Worm (Caenorhabditis elegans): ENCODE results near the gene F22B8.3.

The F22B8.3 gene

DNA sequence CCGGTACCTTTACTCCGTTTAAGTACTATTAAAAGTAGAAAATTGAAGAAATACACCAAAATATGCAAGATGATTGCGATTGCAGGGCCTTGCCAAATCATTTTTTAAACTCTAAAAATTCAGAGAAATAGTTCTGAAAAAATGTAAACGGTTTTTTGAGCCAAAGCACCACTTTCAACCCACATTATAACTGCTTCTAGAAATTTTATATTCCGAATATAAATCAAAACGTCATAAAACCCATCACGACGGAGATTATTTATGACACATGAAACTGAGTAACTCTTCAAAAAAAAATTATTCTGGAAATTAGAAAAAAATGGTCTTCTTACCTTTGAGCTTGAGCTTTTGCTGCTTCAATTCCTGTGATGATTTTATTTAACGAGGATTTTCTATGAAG is 23.5 kb downstream of the F22B8.3 start, which contains the start of gene srxa-16:
TSS of gene srxa-16 (minus strand) at position 101 of the 400 bp plus-strand sequence.
- TF ChIP-seq efl-3 (GFP tag; optimal IDR thresholded peaks at IDR 0.05) (no peak), blmp-1 (tag; optimal IDR thresholded peaks at IDR 0.05) (no peak), nhr-237 (tag; optimal IDR thresholded peaks at IDR 0.05) (no peak), nhr-20 (tag; optimal IDR thresholded peaks at IDR 0.05) (no peak), nhr-84 (tag; optimal IDR thresholded peaks at IDR 0.05) (no peak), unc-62 (GFP tag; optimal IDR thresholded peaks at IDR 0.05) (no peak), nhr-90 (tag; optimal IDR thresholded peaks at IDR 0.05; ENCODE audit: poor library complexity) (no peak), aly-2 (tag; optimal IDR thresholded peaks at IDR 0.05) (no peak), hlh-17 (GFP tag; optimal IDR thresholded peaks at IDR 0.05; ENCODE audit: borderline replicate concordance) (no peak), C34B4.2 (tag; optimal IDR thresholded peaks at IDR 0.05) (no peak), vab-15 (tag; optimal IDR thresholded peaks at IDR 0.05) (no peak), xbp-1 (tag; optimal IDR thresholded peaks at IDR 0.05) (no peak), lir-3 (tag; optimal IDR thresholded peaks at IDR 0.05; ENCODE audit: poor library complexity) (no peak), mdl-1 (tag; optimal IDR thresholded peaks at IDR 0.05) (no peak), alr-1 (tag; optimal IDR thresholded peaks at IDR 0.05; ENCODE audit: borderline replicate concordance) (no peak), mep-1 (tag; optimal IDR thresholded peaks at IDR 0.05) (no peak), ets-5 (GFP tag; IDR thresholded peaks at IDR 0.05) (no peak), ces-1 (GFP tag; optimal IDR thresholded peaks at IDR 0.05) (no peak), lin-15B (tag; optimal IDR thresholded peaks at IDR 0.05) (no peak)

DNA sequence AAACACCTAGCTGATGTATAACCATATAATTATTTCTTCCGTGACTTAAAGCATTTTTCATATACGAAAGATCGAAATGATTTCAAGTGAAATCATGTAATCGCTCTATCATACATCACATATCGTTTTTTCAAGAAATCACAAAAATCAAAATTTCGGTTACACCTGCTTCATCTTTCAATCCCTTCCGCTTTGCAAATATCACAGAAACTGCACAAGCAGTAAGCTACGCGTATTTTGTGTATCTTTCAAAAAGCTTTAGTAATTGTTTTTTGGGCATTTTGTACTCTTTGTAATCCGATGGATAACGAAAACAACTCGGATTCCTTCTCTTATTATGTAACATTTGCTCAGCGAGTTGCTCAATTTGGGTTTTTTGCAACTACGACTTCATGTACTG is 24.6 kb downstream of the F22B8.3 start, which contains the start of gene str-25:
TSS of gene str-25 (plus strand) at position 301 of the 400 bp plus-strand sequence.
- TF ChIP-seq mef-2 (tag; optimal IDR thresholded peaks at IDR 0.05) (no peak), fkh-10 (GFP tag; optimal IDR thresholded peaks at IDR 0.05) (no peak), nhr-12 (tag; optimal IDR thresholded peaks at IDR 0.05) (no peak), vab-15 (tag; optimal IDR thresholded peaks at IDR 0.05) (no peak), nhr-237 (tag; optimal IDR thresholded peaks at IDR 0.05) (no peak), snpc-4 (tag; optimal IDR thresholded peaks at IDR 0.05) (no peak), zag-1 (tag; optimal IDR thresholded peaks at IDR 0.05) (no peak), aly-2 (tag; optimal IDR thresholded peaks at IDR 0.05) (no peak), blmp-1 (tag; optimal IDR thresholded peaks at IDR 0.05) (no peak), unc-30 (tag; optimal IDR thresholded peaks at IDR 0.05) (no peak), nhr-76 (tag; optimal IDR thresholded peaks at IDR 0.05) (no peak), rnt-1 (tag; optimal IDR thresholded peaks at IDR 0.05) (no peak)

DNA sequence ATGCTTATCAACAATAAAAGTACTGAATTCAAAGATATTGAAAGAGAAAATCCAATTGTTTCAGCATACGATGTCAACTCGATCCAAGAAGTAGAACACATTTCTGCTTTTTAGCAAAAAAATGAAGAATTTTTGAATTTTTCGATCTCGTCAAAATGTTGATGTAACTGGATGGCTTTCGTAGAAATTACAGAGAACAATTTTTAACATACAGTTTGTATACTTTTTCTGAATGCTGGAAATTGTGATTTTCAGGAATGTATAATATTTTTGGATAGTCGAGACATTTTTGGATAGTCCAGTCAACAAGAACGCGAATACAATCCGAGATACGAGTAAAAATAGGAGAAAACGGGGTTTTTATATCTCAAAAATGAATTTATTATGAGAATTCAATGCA is 27.8 kb downstream of the F22B8.3 start, which contains the start of gene str-103:
TSS of gene str-103 (minus strand) at position 101 of the 400 bp plus-strand sequence.
- no peak for TF ChIP-seq egl-27 (tag; optimal IDR thresholded peaks at IDR 0.05)
- no peak for TF ChIP-seq hlh-4 (tag; optimal IDR thresholded peaks at IDR 0.05)
- TF ChIP-seq ceh-82 (tag; optimal IDR thresholded peaks at IDR 0.05): no peak
- TF ChIP-seq sptf-1 (tag; optimal IDR thresholded peaks at IDR 0.05): no peak
- no peak for TF ChIP-seq mab-9 (GFP tag; IDR thresholded peaks at IDR 0.05)
- no peak for TF ChIP-seq lin-35 (GFP tag; optimal IDR thresholded peaks at IDR 0.05)

- peak; percentile 82 for TF ChIP-seq zip-4 (GFP tag; optimal IDR thresholded peaks at IDR 0.05)
- TF ChIP-seq egl-27 (tag; optimal IDR thresholded peaks at IDR 0.05): no peak
- TF ChIP-seq nhr-71 (tag; optimal IDR thresholded peaks at IDR 0.05): no peak
- no peak for TF ChIP-seq fkh-8 (tag; optimal IDR thresholded peaks at IDR 0.05)
These were observed 29.7 kb downstream of the F22B8.3 start for ce11 chrV:16120499-16120898.

All from whole organism, L1 larva.